Fruit fly (Drosophila melanogaster): ENCODE results near the gene CG5953.
A peak's percentile ranks its signal among the peaks of the same experiment; 100 is the strongest.

The CG5953 gene

DNA sequence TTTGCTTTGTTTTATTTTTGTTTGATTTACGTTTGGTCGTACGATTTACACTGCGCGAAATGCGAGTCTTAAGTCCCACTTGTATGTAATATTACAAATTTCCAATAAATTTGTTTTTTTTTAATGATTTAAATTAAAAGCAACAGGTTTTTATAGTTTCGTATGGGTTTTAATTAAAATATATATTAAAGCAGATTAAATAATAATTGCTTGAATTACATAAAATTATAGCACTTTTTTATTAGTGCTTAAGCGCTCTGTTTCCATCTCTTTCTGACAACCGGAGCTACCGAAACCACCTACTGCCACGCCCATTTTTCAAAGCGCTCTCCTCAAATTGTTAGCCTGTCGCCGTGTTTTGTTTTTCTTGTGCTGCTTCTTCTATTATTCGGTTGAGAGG is 9.1 kb upstream of the CG5953 start (continued):
- TF ChIP-seq CG18011 (GFP tag; optimal IDR thresholded peaks at IDR 0.05): no peak
- no peak for TF ChIP-seq cwo (GFP tag; optimal IDR thresholded peaks at IDR 0.05)
- TF ChIP-seq CG3163 (GFP tag; optimal IDR thresholded peaks at IDR 0.05): no peak
- TF ChIP-seq CG1603 (tag; optimal IDR thresholded peaks at IDR 0.05): no peak
- no peak for TF ChIP-seq CG30431 (GFP tag; optimal IDR thresholded peaks at IDR 0.05)
- no peak for TF ChIP-seq dimm (GFP tag; IDR thresholded peaks at IDR 0.05)
- TF ChIP-seq danr (GFP tag; IDR thresholded peaks at IDR 0.05): no peak
- no peak for TF ChIP-seq zfh1 (GFP tag; IDR thresholded peaks at IDR 0.05)
- TF ChIP-seq Fer1 (GFP tag; optimal IDR thresholded peaks at IDR 0.05): peak; percentile 28
- TF ChIP-seq H2.0 (GFP tag; IDR thresholded peaks at IDR 0.05): 0 out of 2 replicates have a peak, but pooled peaks have one; percentile 24
- TF ChIP-seq dati (GFP tag; IDR thresholded peaks at IDR 0.05): no peak
- no peak for TF ChIP-seq CG16813 (GFP tag; IDR thresholded peaks at IDR 0.05; ENCODE audit: partially characterized antibody)
- TF ChIP-seq CG33213 (GFP tag; optimal IDR thresholded peaks at IDR 0.05): no peak
- no peak for TF ChIP-seq CG14965 (GFP tag; optimal IDR thresholded peaks at IDR 0.05; ENCODE audit: borderline replicate concordance)
- TF ChIP-seq Pdp1 (GFP tag; optimal IDR thresholded peaks at IDR 0.05): peak in 1 of 2 experiments; percentile 11
- peak; percentile 1 for TF ChIP-seq Meics (GFP tag; optimal IDR thresholded peaks at IDR 0.05)
- TF ChIP-seq CG13424 (tag; optimal IDR thresholded peaks at IDR 0.05): no peak
- TF ChIP-seq CG14050 (GFP tag; IDR thresholded peaks at IDR 0.05): no peak
- TF ChIP-seq CG9215 (GFP tag; IDR thresholded peaks at IDR 0.05): no peak
- TF ChIP-seq lmd (GFP tag; IDR thresholded peaks at IDR 0.05): no peak
- TF ChIP-seq Fer3 (tag; optimal IDR thresholded peaks at IDR 0.05): no peak
- TF ChIP-seq Trl (optimal IDR thresholded peaks at IDR 0.05): no peak
- TF ChIP-seq Trl (GFP tag; optimal IDR thresholded peaks at IDR 0.05): no peak
- peak; percentile 18 for TF ChIP-seq nmo (GFP tag; optimal IDR thresholded peaks at IDR 0.05)
- TF ChIP-seq Bdp1 (GFP tag; optimal IDR thresholded peaks at IDR 0.05): no peak
- TF ChIP-seq HLH3B (GFP tag; IDR thresholded peaks at IDR 0.05): peak; percentile 31; the same call in 1 of the 2 replicates
- no peak for TF ChIP-seq trem (tag; optimal IDR thresholded peaks at IDR 0.05)
- TF ChIP-seq Nf-YC (tag; optimal IDR thresholded peaks at IDR 0.05): no peak
- TF ChIP-seq CG1602 (GFP tag; optimal IDR thresholded peaks at IDR 0.05): no peak
- no peak for TF ChIP-seq inv (GFP tag; IDR thresholded peaks at IDR 0.05; ENCODE audit: partially characterized antibody)
- TF ChIP-seq Atf-2 (GFP tag; optimal IDR thresholded peaks at IDR 0.05): no peak
- no peak for TF ChIP-seq E2f1 (GFP tag; IDR thresholded peaks at IDR 0.05)
- no peak for TF ChIP-seq zen (tag; optimal IDR thresholded peaks at IDR 0.05)
- TF ChIP-seq ken (GFP tag; IDR thresholded peaks at IDR 0.05): 0 out of 3 replicates have a peak, but pooled peaks have one; percentile 31
- TF ChIP-seq Poxn (GFP tag; IDR thresholded peaks at IDR 0.05): no peak
- no peak for TF ChIP-seq CG5953 (GFP tag; IDR thresholded peaks at IDR 0.05)
- no peak for TF ChIP-seq luna (GFP tag; optimal IDR thresholded peaks at IDR 0.05)
- TF ChIP-seq CoRest (tag; optimal IDR thresholded peaks at IDR 0.05): peak; percentile 18
- TF ChIP-seq lab (GFP tag; optimal IDR thresholded peaks at IDR 0.05): peak; percentile 33
- TF ChIP-seq aop (GFP tag; IDR thresholded peaks at IDR 0.05): no peak
- no peak for TF ChIP-seq jigr1 (GFP tag; IDR thresholded peaks at IDR 0.05)
- no peak for TF ChIP-seq ato (GFP tag; IDR thresholded peaks at IDR 0.05; ENCODE audit: partially characterized antibody)
- no peak for TF ChIP-seq CG16815 (GFP tag; optimal IDR thresholded peaks at IDR 0.05)
- TF ChIP-seq p53 (GFP tag; optimal IDR thresholded peaks at IDR 0.05): no peak
- TF ChIP-seq Chrac-16 (GFP tag; optimal IDR thresholded peaks at IDR 0.05): no peak
- no peak for TF ChIP-seq NK7.1 (GFP tag; optimal IDR thresholded peaks at IDR 0.05)
- TF ChIP-seq CG6765 (GFP tag; optimal IDR thresholded peaks at IDR 0.05): peak; percentile 28
- TF ChIP-seq CG13287 (GFP tag; IDR thresholded peaks at IDR 0.05; ENCODE audit: partially characterized antibody): no peak
- TF ChIP-seq Doc3 (GFP tag; IDR thresholded peaks at IDR 0.05; ENCODE audit: partially characterized antibody): no peak
- TF ChIP-seq HmgD (GFP tag; optimal IDR thresholded peaks at IDR 0.05): no peak
- TF ChIP-seq CG12942 (GFP tag; optimal IDR thresholded peaks at IDR 0.05): no peak
- peak; percentile 26 for TF ChIP-seq CG11504 (tag; optimal IDR thresholded peaks at IDR 0.05)
